ENCODE assay signal across 1 worm cellular context in genomic region chrII:12237555-12237954, ce11.
TF ChIP-seq lines count a peak whose summit lies in the region.

No protein-coding gene starts in this region.

TF ChIP-seq in whole organism, L1 larva, 84 proteins besides CTCF, POLR2A, EP300 and RAD21 (continued from another document):
- TF ChIP-seq dsc-1 (tag; optimal IDR thresholded peaks at IDR 0.05; lab: Kevin White, UChicago) (no peak), nhr-90 (tag; optimal IDR thresholded peaks at IDR 0.05; lab: Kevin White, UChicago; ENCODE audit: poor library complexity) (peak; percentile 2), nhr-237 (tag; optimal IDR thresholded peaks at IDR 0.05; lab: Kevin White, UChicago) (no peak), jun-1 (tag; optimal IDR thresholded peaks at IDR 0.05; lab: Kevin White, UChicago) (no peak)
TF ChIP-seq in whole organism, L1 larva: peak in this region for 11.
